Worm (Caenorhabditis elegans): ENCODE results near the gene F35D11.3.

The F35D11.3 gene

ce11 chrII:4566237-4566636 is 41.9 kb upstream of the F35D11.3 start:
- peak in 1 of 2 experiments; percentile 27 for TF ChIP-seq lsy-2 (tag; optimal IDR thresholded peaks at IDR 0.05)
- TF ChIP-seq dve-1 (tag; optimal IDR thresholded peaks at IDR 0.05; ENCODE audit: insufficient read depth): no peak

ce11 chrII:4571112-4571511 is 37.1 kb upstream of the F35D11.3 start:
- TF ChIP-seq T26A8.4 (GFP tag; IDR thresholded peaks at IDR 0.05) (no peak), nhr-102 (tag; optimal IDR thresholded peaks at IDR 0.05) (no peak), set-16 (GFP tag; IDR thresholded peaks at IDR 0.05) (peak; percentile 87), egl-43 (GFP tag; IDR thresholded peaks at IDR 0.05) (0 out of 2 replicates have a peak, but pooled peaks have one; percentile 46), T20F7.1 (GFP tag; optimal IDR thresholded peaks at IDR 0.05) (no peak), lim-7 (GFP tag; IDR thresholded peaks at IDR 0.05) (no peak)

ce11 chrII:4571868-4572267 is 36.3 kb upstream of the F35D11.3 start, which contains the start of gene vab-1:
TSS of gene vab-1 (plus strand) at chrII:4572000.
- TF ChIP-seq vab-7 (GFP tag; IDR thresholded peaks at IDR 0.05) (no peak), unc-62 (GFP tag; optimal IDR thresholded peaks at IDR 0.05 in 1 of 2) (peak in 1 of 2 experiments; percentile 50), unc-62 (tag; optimal IDR thresholded peaks at IDR 0.05) (no peak)

DNA sequence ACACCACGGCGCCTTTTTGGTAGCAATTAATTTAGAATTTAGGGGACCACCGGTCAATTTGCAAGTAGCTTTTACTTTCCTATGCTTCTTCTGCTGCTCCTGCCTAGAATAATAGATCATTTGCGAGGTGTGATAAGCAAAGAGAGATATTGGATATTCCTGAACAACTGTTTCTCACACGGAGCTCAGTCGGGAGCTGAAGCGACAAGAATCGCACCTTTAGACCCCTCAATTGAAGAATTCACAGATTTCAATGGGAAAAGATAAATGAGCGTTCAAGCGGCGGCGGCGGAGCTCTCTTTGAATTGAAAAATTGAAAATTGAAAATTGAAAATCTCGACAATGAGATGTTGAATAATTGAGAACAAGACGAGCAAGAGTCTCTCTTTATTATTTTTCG is 35.6 kb upstream of the F35D11.3 start:
- TF ChIP-seq nhr-6 (tag; optimal IDR thresholded peaks at IDR 0.05) (no peak), daf-8 (GFP tag; IDR thresholded peaks at IDR 0.05) (no peak), sdz-12 (GFP tag; optimal IDR thresholded peaks at IDR 0.05) (no peak), dmd-8 (GFP tag; IDR thresholded peaks at IDR 0.05) (no peak), zip-2 (tag; optimal IDR thresholded peaks at IDR 0.05) (no peak), nhr-76 (tag; optimal IDR thresholded peaks at IDR 0.05) (no peak)

DNA sequence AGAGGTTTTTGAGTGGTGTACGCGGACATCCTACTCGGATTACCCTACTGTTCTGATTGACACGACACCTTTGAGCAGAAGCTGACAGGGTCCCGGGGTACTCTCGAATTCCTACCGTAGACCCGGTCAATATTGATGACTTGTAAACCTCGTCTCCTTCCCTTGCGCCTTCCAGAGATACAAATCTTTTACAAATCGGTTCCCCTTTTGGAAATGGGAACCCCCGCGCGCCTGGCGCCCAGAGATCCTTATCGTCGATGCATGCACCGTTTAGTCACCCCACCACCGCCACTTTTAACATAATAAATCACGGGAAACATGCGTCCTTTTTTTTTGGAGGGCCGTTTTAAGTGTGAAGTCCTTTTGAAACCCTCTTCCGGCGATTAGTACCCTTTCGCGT is 35.1 kb upstream of the F35D11.3 start:
- TF ChIP-seq aha-1 (tag) (peak; percentile 80), mxl-2 (GFP tag; conservative IDR thresholded peaks at IDR 0.05) (0 out of 2 replicates have a peak, but pooled peaks have one; percentile 4), mxl-3 (GFP tag; optimal IDR thresholded peaks at IDR 0.05) (no peak)

DNA sequence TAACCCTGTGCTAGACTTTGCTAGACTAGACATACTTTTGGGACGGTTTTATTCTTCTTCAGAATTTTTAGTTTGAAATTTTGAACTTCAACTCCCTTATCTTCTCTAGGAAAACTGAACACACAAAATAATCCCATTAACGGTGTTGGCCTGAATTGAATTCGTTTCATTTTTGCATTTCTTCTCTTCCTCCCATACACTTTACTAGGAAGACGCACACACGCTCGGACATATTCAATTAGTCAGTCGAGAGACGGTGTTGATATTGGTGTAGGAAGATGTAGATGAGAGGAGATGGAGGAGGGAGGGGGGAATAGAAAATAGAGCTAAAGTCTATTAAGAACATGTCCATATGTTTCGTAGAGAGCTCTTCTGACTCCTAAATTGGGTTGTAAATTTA is 33.5 kb upstream of the F35D11.3 start:
- TF ChIP-seq fos-1 (tag; optimal IDR thresholded peaks at IDR 0.05) (no peak), ces-1 (GFP tag; optimal IDR thresholded peaks at IDR 0.05) (peak; percentile 88)

ce11 chrII:4575579-4575978 is 32.6 kb upstream of the F35D11.3 start:
- TF ChIP-seq mxl-2 (GFP tag; conservative IDR thresholded peaks at IDR 0.05) (no peak), unc-62 (GFP tag; optimal IDR thresholded peaks at IDR 0.05 in 1 of 2) (peak in 1 of 2 experiments; percentile 82), unc-62 (tag; optimal IDR thresholded peaks at IDR 0.05) (no peak), daf-19 (GFP tag; conservative IDR thresholded peaks at IDR 0.05) (no peak), snpc-4 (tag; optimal IDR thresholded peaks at IDR 0.05) (no peak), nhr-48 (tag; optimal IDR thresholded peaks at IDR 0.05) (no peak)

ce11 chrII:4577391-4577790 is 30.8 kb upstream of the F35D11.3 start:
- TF ChIP-seq hlh-30 (tag; optimal IDR thresholded peaks at IDR 0.05; ENCODE audit: insufficient read depth) (no peak), nhr-48 (tag; optimal IDR thresholded peaks at IDR 0.05) (no peak), T26A8.4 (GFP tag; IDR thresholded peaks at IDR 0.05) (no peak), daf-8 (GFP tag; IDR thresholded peaks at IDR 0.05) (no peak), ceh-82 (tag; optimal IDR thresholded peaks at IDR 0.05) (no peak), nhr-10 (tag; optimal IDR thresholded peaks at IDR 0.05) (no peak), nhr-102 (tag; optimal IDR thresholded peaks at IDR 0.05) (no peak), unc-39 (tag; optimal IDR thresholded peaks at IDR 0.05) (no peak), F37D6.2 (tag; optimal IDR thresholded peaks at IDR 0.05) (no peak), zfp-2 (tag; optimal IDR thresholded peaks at IDR 0.05) (no peak), set-16 (GFP tag; IDR thresholded peaks at IDR 0.05) (no peak)
